Fruit fly (Drosophila melanogaster) whole organism, embryonic: ENCODE data around the gene CG10948.
A peak's percentile ranks its signal among the peaks of the same experiment; 100 is the strongest.

Experiments
- Adf1 ChIP-seq: fragments of 200-800 bp; sonication (Bioruptor generic); IDR thresholded peaks from 2 replicates; pipeline ENCODE4 v1.3.6; 2022; ENCODE audit warnings: missing biosample characterization, missing genetic modification characterization
- Asciz ChIP-seq: fragments of 200-800 bp; sonication (Bioruptor generic); optimal IDR thresholded peaks from 2 replicates; lab custom pipeline; 2017; ENCODE audit warnings: missing biosample characterization, mild to moderate bottlenecking, missing genetic modification characterization, missing genetic modification reagents
- CG10565 ChIP-seq: fragments of 200-800 bp; sonication (Bioruptor generic); optimal IDR thresholded peaks from 3 replicates; lab custom pipeline; 2016; ENCODE audit warnings: missing biosample characterization, mild to moderate bottlenecking, missing genetic modification characterization
- CG12236 ChIP-seq: fragments of 200-800 bp; sonication (Bioruptor generic); optimal IDR thresholded peaks from 2 replicates; lab custom pipeline; 2016; ENCODE audit warnings: missing biosample characterization, missing genetic modification characterization
- CG12769 ChIP-seq: fragments of 200-800 bp; sonication (Bioruptor generic); optimal IDR thresholded peaks from 2 replicates; lab custom pipeline; 2019; ENCODE audit warnings: missing biosample characterization, mild to moderate bottlenecking, missing genetic modification characterization, moderate library complexity
- CG17361 ChIP-seq: fragments of 200-800 bp; sonication (Bioruptor generic); IDR thresholded peaks from 3 replicates; pipeline ENCODE4 v1.3.6; 2022; ENCODE audit warnings: missing biosample characterization, missing genetic modification characterization
- CG17912 ChIP-seq: fragments of 200-800 bp; sonication (Bioruptor generic); optimal IDR thresholded peaks from 2 replicates; lab custom pipeline; 2018; ENCODE audit warnings: missing biosample characterization, mild to moderate bottlenecking, missing genetic modification characterization
- CG18764 ChIP-seq: fragments of 200-800 bp; sonication (Bioruptor generic); optimal IDR thresholded peaks from 3 replicates; lab custom pipeline; 2016; ENCODE audit warnings: missing biosample characterization, missing genetic modification characterization
- CG2199 ChIP-seq: fragments of 200-800 bp; sonication (Bioruptor generic); IDR thresholded peaks from 3 replicates; pipeline ENCODE4 v1.3.6; 2022; ENCODE audit warnings: missing biosample characterization, missing genetic modification characterization
- CG2712 ChIP-seq: fragments of 200-800 bp; optimal IDR thresholded peaks from 3 replicates; lab custom pipeline; 2019; ENCODE audit warnings: missing biosample characterization, mild to moderate bottlenecking, missing genetic modification characterization, moderate library complexity
- CG2875 ChIP-seq: fragments of 200-800 bp; sonication (Bioruptor generic); optimal IDR thresholded peaks from 2 replicates; lab custom pipeline; 2017; ENCODE audit warnings: missing biosample characterization, mild to moderate bottlenecking, missing genetic modification characterization, missing genetic modification reagents
- CG31441 ChIP-seq: fragments of 200-800 bp; sonication (Bioruptor generic); IDR thresholded peaks from 2 replicates; pipeline ENCODE4 v1.3.6; 2022; ENCODE audit warnings: missing biosample characterization, missing genetic modification characterization
- CG32767 ChIP-seq: fragments of 200-800 bp; sonication (Bioruptor generic); IDR thresholded peaks from 2 replicates; pipeline ENCODE4 v1.3.6; 2022; ENCODE audit warnings: missing biosample characterization, missing genetic modification characterization
- CG3407 ChIP-seq: fragments of 200-800 bp; sonication (Bioruptor generic); optimal IDR thresholded peaks from 2 replicates; lab custom pipeline; 2018; ENCODE audit warnings: missing biosample characterization, mild to moderate bottlenecking, missing genetic modification characterization
- CG4360 ChIP-seq: fragments of 200-800 bp; sonication (Bioruptor generic); IDR thresholded peaks from 2 replicates; pipeline ENCODE4 v1.3.6; 2022; ENCODE audit warnings: missing biosample characterization, missing genetic modification characterization
- CG7556 ChIP-seq: fragments of 200-800 bp; sonication (Bioruptor generic); optimal IDR thresholded peaks from 2 replicates; lab custom pipeline; 2017; ENCODE audit warnings: missing biosample characterization, mild to moderate bottlenecking, missing genetic modification characterization
- CG8924 ChIP-seq: fragments of 200-800 bp; optimal IDR thresholded peaks from 3 replicates; lab custom pipeline; 2019; ENCODE audit warnings: missing biosample characterization, mild to moderate bottlenecking, missing genetic modification characterization, moderate library complexity
- CG8944 ChIP-seq: fragments of 200-800 bp; sonication (Bioruptor generic); optimal IDR thresholded peaks from 3 replicates; lab custom pipeline; 2016; ENCODE audit warnings: missing biosample characterization, missing genetic modification characterization
- Camta ChIP-seq: fragments of 200-800 bp; sonication (Bioruptor generic); optimal IDR thresholded peaks from 2 replicates; lab custom pipeline; 2016; ENCODE audit warnings: missing biosample characterization, missing genetic modification characterization
- Dbx ChIP-seq: fragments of 200-800 bp; sonication (Bioruptor generic); IDR thresholded peaks from 3 replicates; pipeline ENCODE4 v1.3.6; 2022; ENCODE audit warnings: missing biosample characterization, missing genetic modification characterization
- Deaf1 ChIP-seq: fragments of 200-800 bp; optimal IDR thresholded peaks from 3 replicates; lab custom pipeline; 2019; ENCODE audit warnings: missing biosample characterization, mild to moderate bottlenecking, missing genetic modification characterization, moderate library complexity
- Fer1 ChIP-seq: fragments of 200-800 bp; sonication (Bioruptor generic); optimal IDR thresholded peaks from 2 replicates; lab custom pipeline; 2017; ENCODE audit warnings: missing biosample characterization, mild to moderate bottlenecking, missing genetic modification characterization
- H2.0 ChIP-seq: fragments of 200-800 bp; sonication (Bioruptor generic); IDR thresholded peaks from 2 replicates; pipeline ENCODE4 v1.3.6; 2022; ENCODE audit warnings: missing biosample characterization, missing genetic modification characterization
- HmgZ ChIP-seq: fragments of 200-800 bp; sonication (Bioruptor generic); optimal IDR thresholded peaks from 2 replicates; lab custom pipeline; 2018; ENCODE audit warnings: missing biosample characterization, mild to moderate bottlenecking, missing genetic modification characterization
- MBD-R2 ChIP-seq: fragments of 200-800 bp; sonication (Bioruptor generic); IDR thresholded peaks from 2 replicates; pipeline ENCODE4 v1.3.6; 2022; ENCODE audit warnings: missing biosample characterization, missing genetic modification characterization
- Mad ChIP-seq: fragments of 200-800 bp; sonication (Bioruptor generic); optimal IDR thresholded peaks from 2 replicates; lab custom pipeline; 2016; ENCODE audit warnings: missing biosample characterization, missing genetic modification characterization
- Meics ChIP-seq: fragments of 200-800 bp; sonication (Bioruptor generic); optimal IDR thresholded peaks from 2 replicates; lab custom pipeline; 2017; ENCODE audit warnings: missing biosample characterization, mild to moderate bottlenecking, missing genetic modification characterization
- Pdp1 ChIP-seq, 2 experiments: fragments of 200-800 bp; sonication (Bioruptor generic); optimal IDR thresholded peaks; 3 replicates each; lab custom pipeline; 2016; ENCODE audit warnings: missing biosample characterization in 2 of 2, missing genetic modification characterization in 2 of 2, mild to moderate bottlenecking in 1 of 2, moderate library complexity in 1 of 2
- Sin3A ChIP-seq: fragments of >200 bp; optimal IDR thresholded peaks from 2 replicates; lab custom pipeline; 2018
- Sox100B ChIP-seq: fragments of 200-800 bp; sonication (Bioruptor generic); optimal IDR thresholded peaks from 3 replicates; lab custom pipeline; 2018; ENCODE audit warnings: missing biosample characterization, mild to moderate bottlenecking, missing genetic modification characterization
- Xrp1 ChIP-seq: fragments of 200-800 bp; sonication (Bioruptor generic); IDR thresholded peaks from 2 replicates; pipeline ENCODE4 v1.3.6; 2022; ENCODE audit warnings: missing biosample characterization, missing genetic modification characterization
- abd-A ChIP-seq: fragments of 200-800 bp; sonication (Bioruptor generic); optimal IDR thresholded peaks from 3 replicates; lab custom pipeline; 2019; ENCODE audit warnings: missing biosample characterization, mild to moderate bottlenecking, missing genetic modification characterization, moderate library complexity
- ase ChIP-seq: fragments of 200-800 bp; sonication (Bioruptor generic); IDR thresholded peaks from 3 replicates; pipeline ENCODE4 v1.3.6; 2022; ENCODE audit warnings: missing biosample characterization, missing genetic modification characterization
- br ChIP-seq: fragments of >200 bp; optimal IDR thresholded peaks from 2 replicates; lab custom pipeline; 2017
- cato ChIP-seq: fragments of 200-800 bp; sonication (Bioruptor generic); optimal IDR thresholded peaks from 2 replicates; lab custom pipeline; 2016; ENCODE audit warnings: missing biosample characterization, missing genetic modification characterization, borderline replicate concordance
- cg ChIP-seq: fragments of 200-800 bp; sonication (Bioruptor generic); optimal IDR thresholded peaks from 3 replicates; lab custom pipeline; 2019; ENCODE audit warnings: missing biosample characterization, mild to moderate bottlenecking, missing genetic modification characterization, moderate library complexity
- ci ChIP-seq: fragments of 200-800 bp; sonication (Bioruptor generic); IDR thresholded peaks from 3 replicates; pipeline ENCODE4 v1.3.6; 2022; ENCODE audit warnings: missing biosample characterization, missing genetic modification characterization
- crp ChIP-seq, 2 experiments: fragments of 200-800 bp; sonication (Bioruptor generic); optimal IDR thresholded peaks; 2 replicates in 1 of 2; 3 replicates in 1 of 2; lab custom pipeline; 2017; ENCODE audit warnings: missing biosample characterization in 2 of 2, missing genetic modification characterization in 2 of 2, mild to moderate bottlenecking in 1 of 2, moderate library complexity in 1 of 2
- cwo ChIP-seq: fragments of 200-800 bp; sonication (Bioruptor generic); optimal IDR thresholded peaks from 3 replicates; lab custom pipeline; 2017; ENCODE audit warnings: missing biosample characterization, missing genetic modification characterization, mild to moderate bottlenecking, moderate library complexity, missing genetic modification reagents
- dmrt99B ChIP-seq: fragments of 200-800 bp; sonication (Bioruptor generic); optimal IDR thresholded peaks from 2 replicates; lab custom pipeline; 2018; ENCODE audit warnings: missing biosample characterization, mild to moderate bottlenecking, missing genetic modification characterization, moderate library complexity
- dysf ChIP-seq: fragments of 200-800 bp; sonication (Bioruptor generic); IDR thresholded peaks from 3 replicates; pipeline ENCODE4 v1.3.6; 2022; ENCODE audit warnings: missing biosample characterization, missing genetic modification characterization
- exex ChIP-seq: fragments of 200-800 bp; sonication (Bioruptor generic); optimal IDR thresholded peaks from 4 replicates; lab custom pipeline; 2018; ENCODE audit warnings: missing biosample characterization, mild to moderate bottlenecking, missing genetic modification characterization, moderate library complexity
- fd3F ChIP-seq: fragments of 200-800 bp; sonication (Bioruptor generic); optimal IDR thresholded peaks from 2 replicates; lab custom pipeline; 2018; ENCODE audit warnings: missing biosample characterization, mild to moderate bottlenecking, missing genetic modification characterization, moderate library complexity
- lola ChIP-seq, 3 experiments: fragments of >200 bp in 2 of 3; fragments of 200-800 bp in 1 of 3; sonication (Bioruptor generic) in 1 of 3; optimal IDR thresholded peaks; 2 replicates each; lab custom pipeline; 2017 to 2019; ENCODE audit warnings: missing biosample characterization in 3 of 3, missing genetic modification characterization in 3 of 3, mild to moderate bottlenecking in 1 of 3, moderate library complexity in 1 of 3
- ranshi ChIP-seq: fragments of 200-800 bp; sonication (Bioruptor generic); IDR thresholded peaks from 2 replicates; pipeline ENCODE4 v1.3.6; 2022; ENCODE audit warnings: missing biosample characterization, missing genetic modification characterization
- row ChIP-seq: fragments of 200-800 bp; sonication (Bioruptor generic); IDR thresholded peaks from 3 replicates; pipeline ENCODE4 v1.3.6; 2022; ENCODE audit warnings: missing biosample characterization, missing genetic modification characterization
- sqz ChIP-seq: fragments of 200-800 bp; sonication (Bioruptor generic); optimal IDR thresholded peaks from 3 replicates; lab custom pipeline; 2018; ENCODE audit warnings: missing biosample characterization, mild to moderate bottlenecking, missing genetic modification characterization
- zen ChIP-seq: fragments of 200-800 bp; sonication (Bioruptor generic); optimal IDR thresholded peaks from 3 replicates; lab custom pipeline; 2018; ENCODE audit warnings: missing biosample characterization, mild to moderate bottlenecking, missing genetic modification characterization, moderate library complexity
- zen2 ChIP-seq: fragments of 200-800 bp; sonication (Bioruptor generic); IDR thresholded peaks from 3 replicates; pipeline ENCODE4 v1.3.6; 2022; ENCODE audit warnings: missing biosample characterization, missing genetic modification characterization; ENCODE audit not compliant: partially characterized antibody
- zfh2 ChIP-seq: fragments of 200-800 bp; sonication (Bioruptor generic); optimal IDR thresholded peaks from 2 replicates; lab custom pipeline; 2016; ENCODE audit warnings: missing biosample characterization, missing genetic modification characterization

Gene CG10948

dm6 chr3L:12833864-12834525 lies 15.9 kb downstream of the CG10948 start (continued):
- TF ChIP-seq Sin3A (lab: Kevin White, UChicago) (no peak), br (lab: Kevin White, UChicago) (no peak), lola (GFP tag; optimal IDR thresholded peaks at IDR 0.05; lab: Kevin White, UChicago) (no peak), CG31441 (GFP tag; lab: Robert Waterston, UW) (0 out of 2 replicates have a peak, but pooled peaks have one; percentile 14), CG17912 (GFP tag; lab: Kevin White, UChicago) (no peak), CG2199 (0 out of 3 replicates have a peak, but pooled peaks have one; percentile 70), MBD-R2 (GFP tag; lab: Robert Waterston, UW) (no peak), H2.0 (GFP tag; lab: Robert Waterston, UW) (no peak), Adf1 (GFP tag; lab: Robert Waterston, UW) (peak; percentile 33; the same call in 1 of the 2 replicates), CG7556 (GFP tag; lab: Kevin White, UChicago) (peak; percentile 15), zen2 (GFP tag; lab: Robert Waterston, UW) (no peak), CG18764 (GFP tag; lab: Kevin White, UChicago) (no peak), CG2875 (GFP tag; lab: Kevin White, UChicago) (no peak), Asciz (GFP tag; lab: Kevin White, UChicago) (no peak), exex (tag; lab: Kevin White, UChicago) (peak; percentile 15), CG4360 (GFP tag; lab: Robert Waterston, UW) (0 out of 2 replicates have a peak, but pooled peaks have one; percentile 40), zfh2 (GFP tag; lab: Kevin White, UChicago) (no peak), ase (GFP tag; lab: Robert Waterston, UW) (no peak; the same call in 2 of the 3 replicates), sqz (GFP tag; lab: Kevin White, UChicago) (no peak), Camta (GFP tag; lab: Kevin White, UChicago) (no peak), abd-A (tag; lab: Kevin White, UChicago) (peak; percentile 98), Fer1 (GFP tag; lab: Kevin White, UChicago) (no peak), HmgZ (tag; lab: Kevin White, UChicago) (no peak), CG2712 (tag; lab: Kevin White, UChicago) (no peak), dysf (no peak), row (no peak), zen (tag; lab: Kevin White, UChicago) (no peak), ci (GFP tag; lab: Robert Waterston, UW) (peak; percentile 57; the same call in 2 of the 3 replicates), ranshi (0 out of 2 replicates have a peak, but pooled peaks have one; percentile 14), CG3407 (no peak), CG10565 (GFP tag; lab: Kevin White, UChicago) (no peak), dmrt99B (tag; lab: Kevin White, UChicago) (no peak), Xrp1 (GFP tag; lab: Robert Waterston, UW) (0 out of 2 replicates have a peak, but pooled peaks have one; percentile 12), crp (GFP tag; optimal IDR thresholded peaks at IDR 0.05; lab: Kevin White, UChicago) (no peak), Meics (GFP tag; lab: Kevin White, UChicago) (no peak), CG8924 (no peak), Dbx (0 out of 3 replicates have a peak, but pooled peaks have one; percentile 38), CG12236 (GFP tag; lab: Kevin White, UChicago) (no peak), CG12769 (tag; lab: Kevin White, UChicago) (peak; percentile 14), fd3F (GFP tag; lab: Kevin White, UChicago) (no peak), CG17361 (GFP tag; lab: Robert Waterston, UW) (peak; percentile 21; the same call in 1 of the 3 replicates), Deaf1 (tag; lab: Kevin White, UChicago) (no peak), cg (no peak), Sox100B (peak; percentile 16), cato (GFP tag; lab: Kevin White, UChicago) (no peak), Mad (GFP tag; lab: Kevin White, UChicago) (no peak), cwo (GFP tag; lab: Kevin White, UChicago) (no peak), Pdp1 (GFP tag; optimal IDR thresholded peaks at IDR 0.05; lab: Kevin White, UChicago) (peak in 1 of 2 experiments; percentile 97), CG8944 (GFP tag; lab: Kevin White, UChicago) (no peak), CG32767 (peak; percentile 95)
